Worm (Caenorhabditis elegans) whole organism, midembryonic: ENCODE results near the gene pdfr-1.

Experiments
- T22C8.4 ChIP-seq: fragments of 200-800 bp; sonication (Bioruptor generic); IDR thresholded peaks from 2 replicates; pipeline ENCODE4 v1.3.6; 2022; ENCODE audit warnings: missing genetic modification characterization, missing compliant biosample characterization
- cog-1 ChIP-seq: sonication (generic microtip); optimal IDR thresholded peaks from 2 replicates; lab custom pipeline; 2016; ENCODE audit warnings: missing genetic modification characterization, missing compliant biosample characterization
- flt-1 ChIP-seq: fragments of 200-800 bp; sonication (Bioruptor generic); IDR thresholded peaks from 2 replicates; pipeline ENCODE4 v1.3.6; 2022; ENCODE audit warnings: missing genetic modification characterization, missing compliant biosample characterization
- klf-2 ChIP-seq: fragments of 200-800 bp; sonication (Bioruptor generic); conservative IDR thresholded peaks from 2 replicates; pipeline ENCODE4 v1.3.6; 2022; ENCODE audit warnings: missing genetic modification reagents, missing genetic modification characterization, missing compliant biosample characterization
- med-1 ChIP-seq: sonication (generic microtip); optimal IDR thresholded peaks from 2 replicates; lab custom pipeline; 2017; ENCODE audit warnings: missing genetic modification characterization, mild to moderate bottlenecking, missing compliant biosample characterization, antibody characterized with exemption, missing genetic modification reagents; ENCODE audit not compliant: insufficient read depth
- ref-1 ChIP-seq: fragments of 200-800 bp; sonication (Bioruptor generic); conservative IDR thresholded peaks from 2 replicates; pipeline ENCODE4 v1.3.6; 2022; ENCODE audit warnings: missing genetic modification reagents, missing genetic modification characterization, missing compliant biosample characterization
- tab-1 ChIP-seq: fragments of 200-800 bp; sonication (Bioruptor generic); IDR thresholded peaks from 2 replicates; pipeline ENCODE4 v1.3.6; 2022; ENCODE audit warnings: missing genetic modification characterization, missing compliant biosample characterization
- ztf-23 ChIP-seq: fragments of 200-800 bp; sonication (Bioruptor generic); IDR thresholded peaks from 2 replicates; pipeline ENCODE4 v1.3.6; 2022; ENCODE audit warnings: missing genetic modification reagents, missing genetic modification characterization, missing compliant biosample characterization
- ztf-29 ChIP-seq: fragments of 200-800 bp; sonication (Bioruptor generic); IDR thresholded peaks from 2 replicates; pipeline ENCODE4 v1.3.6; 2022; ENCODE audit warnings: missing genetic modification reagents, missing genetic modification characterization, missing compliant biosample characterization

Gene pdfr-1

DNA sequence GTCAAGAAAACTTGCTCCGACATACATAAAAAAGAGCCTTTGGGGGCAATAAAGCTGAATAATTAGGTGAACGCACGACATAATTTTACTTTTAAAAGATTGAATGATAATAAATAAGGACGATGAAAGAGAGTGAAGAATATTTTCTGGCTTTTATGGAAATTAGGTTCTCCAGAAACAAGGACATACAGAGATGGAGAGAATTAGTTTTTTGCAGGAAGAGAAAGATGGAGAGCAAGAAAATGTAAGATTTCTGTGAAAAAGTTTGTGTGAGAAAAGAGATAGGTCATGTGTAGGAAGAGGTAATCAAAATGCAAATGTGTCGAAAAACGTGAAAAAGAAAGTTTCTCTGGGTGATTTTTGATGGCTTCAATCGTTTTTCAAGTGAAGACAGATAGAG is at the start of gene pdfr-1:
pdfr-1 (minus strand) TSS at position 101 of the 400 bp plus-strand sequence.
- TF ChIP-seq T22C8.4 (no peak), flt-1 (GFP tag; lab: Robert Waterston, UW) (no peak), ztf-23 (no peak), ref-1 (GFP tag; lab: Robert Waterston, UW) (no peak), med-1 (GFP tag; lab: Kevin White, UChicago) (no peak)

DNA sequence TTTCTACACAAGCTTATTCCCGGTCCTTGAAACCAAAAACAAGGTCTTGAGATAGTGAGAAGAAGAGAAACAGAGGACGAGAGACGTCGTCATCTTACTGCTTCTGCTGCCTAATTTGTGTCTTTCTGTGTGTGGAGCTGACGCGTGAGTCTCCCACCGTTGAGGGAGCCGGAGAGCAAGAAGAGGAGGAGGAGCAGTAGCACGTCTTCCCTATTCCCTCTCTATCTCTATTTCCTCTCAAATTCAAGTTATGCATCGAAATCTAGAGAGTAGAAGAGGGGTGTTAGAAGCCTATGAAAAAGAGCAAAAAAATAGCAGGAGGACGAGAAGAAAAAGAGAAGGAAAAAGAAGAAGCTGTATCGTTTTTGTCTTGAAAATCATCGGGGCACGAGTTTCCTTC is 43.3 kb upstream of the pdfr-1 start:
- no peak for TF ChIP-seq ztf-23
- TF ChIP-seq cog-1 (tag; lab: Kevin White, UChicago): no peak
- TF ChIP-seq ztf-29 (GFP tag; lab: Robert Waterston, UW): no peak
- no peak for TF ChIP-seq ref-1 (GFP tag; lab: Robert Waterston, UW)
- TF ChIP-seq klf-2 (GFP tag; lab: Robert Waterston, UW): no peak
- TF ChIP-seq flt-1 (GFP tag; lab: Robert Waterston, UW): no peak
- TF ChIP-seq med-1 (GFP tag; lab: Kevin White, UChicago): no peak
- TF ChIP-seq T22C8.4: no peak
- TF ChIP-seq tab-1 (GFP tag; lab: Robert Waterston, UW): no peak

ce11 chrIII:6693285-6693684 is 41.4 kb upstream of the pdfr-1 start:
- TF ChIP-seq med-1 (GFP tag; lab: Kevin White, UChicago) (no peak), flt-1 (GFP tag; lab: Robert Waterston, UW) (no peak), tab-1 (GFP tag; lab: Robert Waterston, UW) (no peak), ztf-29 (GFP tag; lab: Robert Waterston, UW) (no peak), T22C8.4 (no peak), ref-1 (GFP tag; lab: Robert Waterston, UW) (no peak), ztf-23 (no peak), klf-2 (GFP tag; lab: Robert Waterston, UW) (no peak), cog-1 (tag; lab: Kevin White, UChicago) (no peak)

DNA sequence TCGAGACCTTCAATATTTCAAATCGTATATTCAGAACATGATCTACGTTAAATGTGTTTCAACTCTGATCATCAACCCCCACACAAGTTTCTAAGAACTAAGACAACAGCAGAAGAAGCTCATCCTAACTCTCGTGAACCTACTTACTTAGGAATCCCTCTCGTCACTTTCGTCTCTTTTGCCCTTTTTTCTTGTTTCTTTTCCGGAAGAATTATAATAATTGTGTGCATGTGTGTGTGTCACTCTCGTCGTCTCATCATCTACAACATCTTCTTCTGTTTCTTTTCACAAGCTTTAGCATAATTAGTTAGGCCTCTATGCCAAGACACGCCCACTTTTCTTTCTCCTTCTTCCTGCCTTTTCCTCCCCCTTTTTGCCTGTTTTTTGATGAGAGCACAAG is 38.6 kb upstream of the pdfr-1 start:
- no peak for TF ChIP-seq flt-1 (GFP tag; lab: Robert Waterston, UW)
- no peak for TF ChIP-seq med-1 (GFP tag; lab: Kevin White, UChicago)
- TF ChIP-seq ztf-23: no peak
- TF ChIP-seq cog-1 (tag; lab: Kevin White, UChicago): no peak
- no peak for TF ChIP-seq ref-1 (GFP tag; lab: Robert Waterston, UW)
- TF ChIP-seq tab-1 (GFP tag; lab: Robert Waterston, UW): no peak
- no peak for TF ChIP-seq klf-2 (GFP tag; lab: Robert Waterston, UW)
- TF ChIP-seq ztf-29 (GFP tag; lab: Robert Waterston, UW): no peak
- TF ChIP-seq T22C8.4: no peak

ce11 chrIII:6681790-6682189 is 29.9 kb upstream of the pdfr-1 start:
- TF ChIP-seq ztf-23 (no peak), flt-1 (GFP tag; lab: Robert Waterston, UW) (no peak), cog-1 (tag; lab: Kevin White, UChicago) (no peak), T22C8.4 (no peak), tab-1 (GFP tag; lab: Robert Waterston, UW) (no peak)

ce11 chrIII:6680963-6681362 is 29.1 kb upstream of the pdfr-1 start:
- TF ChIP-seq T22C8.4 (no peak), cog-1 (tag; lab: Kevin White, UChicago) (no peak), ztf-23 (no peak), tab-1 (GFP tag; lab: Robert Waterston, UW) (no peak), flt-1 (GFP tag; lab: Robert Waterston, UW) (no peak), klf-2 (GFP tag; lab: Robert Waterston, UW) (no peak), ref-1 (GFP tag; lab: Robert Waterston, UW) (no peak)

DNA sequence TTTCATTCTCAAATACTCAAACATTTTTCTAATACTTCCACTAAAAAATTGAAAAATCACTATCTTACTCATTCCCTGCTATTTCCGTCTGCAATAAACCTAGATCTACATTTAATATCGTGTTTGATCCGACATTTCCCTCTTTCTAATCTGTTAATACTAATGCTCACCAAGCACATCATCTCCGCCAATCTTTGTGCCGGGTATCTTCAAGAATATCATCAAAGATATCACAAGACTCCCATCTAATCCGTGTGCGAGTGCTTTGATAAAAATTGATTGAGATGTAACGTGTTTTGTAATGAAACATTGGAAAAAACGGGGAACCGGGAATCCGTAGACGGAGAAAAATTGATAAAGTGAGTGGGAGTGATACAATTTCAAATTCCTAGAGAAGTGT is 27.4 kb upstream of the pdfr-1 start:
- TF ChIP-seq ztf-23 (no peak), ztf-29 (GFP tag; lab: Robert Waterston, UW) (no peak)

DNA sequence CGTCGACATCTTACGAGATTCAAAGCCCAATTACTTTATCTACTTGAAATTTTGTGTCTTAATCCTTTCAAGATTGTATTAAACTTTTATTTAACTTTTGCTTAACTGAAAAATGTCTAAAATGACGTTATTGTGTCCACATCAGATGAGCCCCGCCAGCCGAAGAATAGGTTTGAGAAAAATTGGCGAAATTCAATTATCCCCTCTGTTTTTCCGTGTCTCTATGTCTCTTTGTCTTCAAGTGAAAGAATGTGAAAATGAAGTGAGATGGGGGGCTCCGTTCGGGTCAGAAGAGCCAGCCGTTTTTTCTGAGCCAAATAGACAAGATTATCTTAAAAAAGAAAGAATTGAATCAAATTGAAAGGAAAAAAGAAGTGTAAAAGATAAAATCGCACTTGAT is 25.4 kb upstream of the pdfr-1 start:
- no peak for TF ChIP-seq ztf-23
- TF ChIP-seq tab-1 (GFP tag; lab: Robert Waterston, UW): no peak
- no peak for TF ChIP-seq cog-1 (tag; lab: Kevin White, UChicago)
- no peak for TF ChIP-seq ref-1 (GFP tag; lab: Robert Waterston, UW)
- no peak for TF ChIP-seq flt-1 (GFP tag; lab: Robert Waterston, UW)
- no peak for TF ChIP-seq klf-2 (GFP tag; lab: Robert Waterston, UW)
- no peak for TF ChIP-seq T22C8.4
- TF ChIP-seq med-1 (GFP tag; lab: Kevin White, UChicago): no peak
- no peak for TF ChIP-seq ztf-29 (GFP tag; lab: Robert Waterston, UW)

DNA sequence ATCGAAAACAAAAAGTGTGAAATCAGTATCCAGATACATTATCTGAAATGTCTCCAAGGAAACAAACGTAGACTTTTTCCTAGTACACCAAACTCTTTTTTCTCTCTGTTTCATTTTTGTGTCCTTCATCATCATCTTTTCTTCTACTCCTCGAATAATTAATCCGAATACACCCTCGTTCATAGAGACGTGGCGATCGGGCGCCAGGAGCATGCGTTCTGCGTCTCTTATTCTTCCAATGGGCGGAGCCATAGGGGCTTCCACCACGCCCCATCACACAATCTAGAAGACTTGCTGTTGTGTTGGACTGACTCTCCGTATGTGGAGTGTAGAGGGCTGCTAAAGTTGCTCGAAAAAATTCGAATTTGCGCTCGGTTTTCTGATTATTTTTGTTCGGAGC is 23.6 kb upstream of the pdfr-1 start, which contains the start of gene rbf-1:
rbf-1 (plus strand) TSS at position 301 of the 400 bp plus-strand sequence.
- TF ChIP-seq ztf-23: no peak
- no peak for TF ChIP-seq tab-1 (GFP tag; lab: Robert Waterston, UW)

ce11 chrIII:6670737-6671242 is 18.9 kb upstream of the pdfr-1 start:
- TF ChIP-seq cog-1 (tag; lab: Kevin White, UChicago) (no peak), ztf-29 (GFP tag; lab: Robert Waterston, UW) (no peak), flt-1 (GFP tag; lab: Robert Waterston, UW) (no peak), tab-1 (GFP tag; lab: Robert Waterston, UW) (no peak), ref-1 (GFP tag; lab: Robert Waterston, UW) (no peak), T22C8.4 (no peak), med-1 (GFP tag; lab: Kevin White, UChicago) (no peak), klf-2 (GFP tag; lab: Robert Waterston, UW) (no peak), ztf-23 (no peak)
